Fruit fly (Drosophila melanogaster): ENCODE measurements around the gene CG8188.

- TF ChIP-seq dsf (GFP tag; optimal IDR thresholded peaks at IDR 0.05; ENCODE audit: borderline replicate concordance): no peak
- TF ChIP-seq woc (GFP tag; optimal IDR thresholded peaks at IDR 0.05): no peak
- TF ChIP-seq dl (GFP tag; optimal IDR thresholded peaks at IDR 0.05; ENCODE audit: insufficient read depth in 1 of 2, partially characterized antibody in 2 of 2): no peak
- no peak for TF ChIP-seq Sp1 (GFP tag; optimal IDR thresholded peaks at IDR 0.05)
- TF ChIP-seq tai (GFP tag; optimal IDR thresholded peaks at IDR 0.05): no peak
Measured at dm6 chrX:17718927-17719691, 16.3 kb upstream of the CG8188 start.

Data from whole organism, wandering third instar larva.